Fruit fly (Drosophila melanogaster) whole organism, embryonic: ENCODE measurements around the gene eIF3d1.

Experiments used
- Aef1 ChIP-seq: fragments of 200-800 bp; sonication (Bioruptor generic); IDR thresholded peaks from 3 replicates; pipeline ENCODE4 v1.3.6; 2022; ENCODE audit warnings: missing biosample characterization, missing genetic modification characterization
- BtbVII ChIP-seq: fragments of 200-800 bp; sonication (Bioruptor generic); optimal IDR thresholded peaks from 3 replicates; lab custom pipeline; 2017; ENCODE audit warnings: missing biosample characterization, mild to moderate bottlenecking, missing genetic modification characterization
- CG10366 ChIP-seq: fragments of 200-800 bp; sonication (Bioruptor generic); IDR thresholded peaks from 2 replicates; pipeline ENCODE4 v1.3.6; 2022; ENCODE audit warnings: missing biosample characterization, missing genetic modification characterization
- CG11696 ChIP-seq: fragments of 200-800 bp; sonication (Bioruptor generic); IDR thresholded peaks from 2 replicates; pipeline ENCODE4 v1.3.6; 2022; ENCODE audit warnings: missing biosample characterization, missing genetic modification characterization
- CG11723 ChIP-seq: fragments of 200-800 bp; sonication (Bioruptor generic); optimal IDR thresholded peaks from 2 replicates; lab custom pipeline; 2017; ENCODE audit warnings: missing biosample characterization, mild to moderate bottlenecking, missing genetic modification characterization
- CG12155 ChIP-seq: fragments of 200-800 bp; sonication (Bioruptor generic); optimal IDR thresholded peaks from 3 replicates; lab custom pipeline; 2016; ENCODE audit warnings: missing biosample characterization, missing genetic modification characterization
- CG14667 ChIP-seq: fragments of 200-800 bp; sonication (Bioruptor generic); IDR thresholded peaks from 2 replicates; pipeline ENCODE4 v1.3.6; 2022; ENCODE audit warnings: missing biosample characterization, missing genetic modification characterization
- CG16813 ChIP-seq: fragments of 200-800 bp; sonication (Bioruptor generic); IDR thresholded peaks from 3 replicates; pipeline ENCODE4 v1.3.6; 2022; ENCODE audit warnings: missing biosample characterization, missing genetic modification characterization; ENCODE audit not compliant: partially characterized antibody
- CG30403 ChIP-seq: fragments of 200-800 bp; sonication (Bioruptor generic); optimal IDR thresholded peaks from 3 replicates; lab custom pipeline; 2016; ENCODE audit warnings: missing biosample characterization, missing genetic modification characterization
- CG32767 ChIP-seq: fragments of 200-800 bp; sonication (Bioruptor generic); IDR thresholded peaks from 2 replicates; pipeline ENCODE4 v1.3.6; 2022; ENCODE audit warnings: missing biosample characterization, missing genetic modification characterization
- CG32772 ChIP-seq: fragments of 200-800 bp; sonication (Bioruptor generic); IDR thresholded peaks from 2 replicates; pipeline ENCODE4 v1.3.6; 2022; ENCODE audit warnings: missing biosample characterization, missing genetic modification characterization
- CG33557 ChIP-seq: fragments of 200-800 bp; sonication (Bioruptor generic); optimal IDR thresholded peaks from 2 replicates; lab custom pipeline; 2019; ENCODE audit warnings: missing biosample characterization, mild to moderate bottlenecking, missing genetic modification characterization, moderate library complexity
- CG4730 ChIP-seq: fragments of 200-800 bp; sonication (Bioruptor generic); IDR thresholded peaks from 2 replicates; pipeline ENCODE4 v1.3.6; 2022; ENCODE audit warnings: missing biosample characterization, missing genetic modification characterization
- CG8290 ChIP-seq, 3 experiments: fragments of 200-800 bp; sonication (Bioruptor generic); optimal IDR thresholded peaks; 2 replicates each; lab custom pipeline; 2016 to 2019; ENCODE audit warnings: missing biosample characterization in 3 of 3, missing genetic modification characterization in 3 of 3, mild to moderate bottlenecking in 2 of 3, moderate library complexity in 1 of 3
- CG8388 ChIP-seq: fragments of 200-800 bp; sonication (Bioruptor generic); optimal IDR thresholded peaks from 2 replicates; lab custom pipeline; 2019; ENCODE audit warnings: missing biosample characterization, mild to moderate bottlenecking, missing genetic modification characterization, moderate library complexity
- CG9437 ChIP-seq: fragments of 200-800 bp; sonication (Bioruptor generic); optimal IDR thresholded peaks from 2 replicates; lab custom pipeline; 2018; ENCODE audit warnings: missing biosample characterization, mild to moderate bottlenecking, missing genetic modification characterization
- CG9817 ChIP-seq: fragments of 200-800 bp; sonication (Bioruptor generic); optimal IDR thresholded peaks from 2 replicates; lab custom pipeline; 2018; ENCODE audit warnings: missing biosample characterization, mild to moderate bottlenecking, missing genetic modification characterization, moderate library complexity
- CG9932 ChIP-seq: fragments of 200-800 bp; sonication (Bioruptor generic); IDR thresholded peaks from 2 replicates; pipeline ENCODE4 v1.3.6; 2022; ENCODE audit warnings: missing biosample characterization, missing genetic modification characterization
- Dip3 ChIP-seq: fragments of 200-800 bp; sonication (Bioruptor generic); optimal IDR thresholded peaks from 3 replicates; lab custom pipeline; 2016; ENCODE audit warnings: missing biosample characterization, missing genetic modification characterization
- Dll ChIP-seq: fragments of 200-800 bp; sonication (Bioruptor generic); IDR thresholded peaks from 4 replicates; pipeline ENCODE4 v1.3.6; 2022; ENCODE audit warnings: missing biosample characterization, missing genetic modification characterization; ENCODE audit not compliant: partially characterized antibody
- Dp ChIP-seq: fragments of 200-800 bp; sonication (Bioruptor generic); optimal IDR thresholded peaks from 2 replicates; lab custom pipeline; 2018; ENCODE audit warnings: missing biosample characterization, mild to moderate bottlenecking, missing genetic modification characterization, moderate library complexity
- ERR ChIP-seq: fragments of 200-800 bp; sonication (Bioruptor generic); optimal IDR thresholded peaks from 2 replicates; lab custom pipeline; 2016; ENCODE audit warnings: missing biosample characterization, missing genetic modification characterization
- Hr3 ChIP-seq: fragments of 200-800 bp; sonication (Bioruptor generic); optimal IDR thresholded peaks from 3 replicates; lab custom pipeline; 2016; ENCODE audit warnings: missing biosample characterization, missing genetic modification characterization
- Jarid2 ChIP-seq: fragments of 200-800 bp; sonication (Bioruptor generic); optimal IDR thresholded peaks from 3 replicates; lab custom pipeline; 2017; ENCODE audit warnings: mild to moderate bottlenecking, missing biosample characterization, missing genetic modification reagents, missing genetic modification characterization
- MBD-R2 ChIP-seq: fragments of 200-800 bp; sonication (Bioruptor generic); IDR thresholded peaks from 2 replicates; pipeline ENCODE4 v1.3.6; 2022; ENCODE audit warnings: missing biosample characterization, missing genetic modification characterization
- NC2β ChIP-seq: fragments of 200-800 bp; sonication (Bioruptor generic); optimal IDR thresholded peaks from 2 replicates; lab custom pipeline; 2016; ENCODE audit warnings: missing biosample characterization, missing genetic modification characterization
- Pdp1 ChIP-seq, 2 experiments: fragments of 200-800 bp; sonication (Bioruptor generic); optimal IDR thresholded peaks; 3 replicates each; lab custom pipeline; 2016; ENCODE audit warnings: missing biosample characterization in 2 of 2, missing genetic modification characterization in 2 of 2, mild to moderate bottlenecking in 1 of 2, moderate library complexity in 1 of 2
- Ptx1 ChIP-seq: fragments of 200-800 bp; sonication (Bioruptor generic); IDR thresholded peaks from 2 replicates; pipeline ENCODE4 v1.3.6; 2022; ENCODE audit warnings: missing biosample characterization, missing genetic modification characterization
- Ravus ChIP-seq: fragments of 200-800 bp; sonication (Bioruptor generic); IDR thresholded peaks from 2 replicates; pipeline ENCODE4 v1.3.6; 2022; ENCODE audit warnings: missing biosample characterization, missing genetic modification characterization
- Six4 ChIP-seq: fragments of 200-800 bp; sonication (Bioruptor generic); optimal IDR thresholded peaks from 2 replicates; lab custom pipeline; 2016; ENCODE audit warnings: missing biosample characterization, missing genetic modification characterization
- Sox100B ChIP-seq: fragments of 200-800 bp; sonication (Bioruptor generic); optimal IDR thresholded peaks from 3 replicates; lab custom pipeline; 2018; ENCODE audit warnings: missing biosample characterization, mild to moderate bottlenecking, missing genetic modification characterization
- Sry-β ChIP-seq: fragments of 200-800 bp; sonication (Bioruptor generic); optimal IDR thresholded peaks from 2 replicates; lab custom pipeline; 2018; ENCODE audit warnings: missing biosample characterization, mild to moderate bottlenecking, missing genetic modification characterization, moderate library complexity
- br ChIP-seq: fragments of >200 bp; optimal IDR thresholded peaks from 2 replicates; lab custom pipeline; 2017
- bsh ChIP-seq, 2 experiments: fragments of 200-800 bp; sonication (Bioruptor generic); optimal IDR thresholded peaks; 2 replicates each; lab custom pipeline; 2017 to 2018; ENCODE audit warnings: mild to moderate bottlenecking in 2 of 2, missing biosample characterization in 2 of 2, missing genetic modification characterization in 2 of 2, moderate library complexity in 1 of 2
- chinmo ChIP-seq: fragments of 200-800 bp; sonication (Bioruptor generic); IDR thresholded peaks from 4 replicates; pipeline ENCODE4 v1.3.6; 2022; ENCODE audit warnings: missing biosample characterization, missing genetic modification characterization; ENCODE audit not compliant: partially characterized antibody
- crp ChIP-seq, 2 experiments: fragments of 200-800 bp; sonication (Bioruptor generic); optimal IDR thresholded peaks; 2 replicates in 1 of 2; 3 replicates in 1 of 2; lab custom pipeline; 2017; ENCODE audit warnings: missing biosample characterization in 2 of 2, missing genetic modification characterization in 2 of 2, mild to moderate bottlenecking in 1 of 2, moderate library complexity in 1 of 2
- dpn ChIP-seq, 2 experiments: fragments of 200-800 bp; sonication (Bioruptor generic); optimal IDR thresholded peaks; 3 replicates each; lab custom pipeline; 2016; ENCODE audit warnings: missing biosample characterization in 2 of 2, missing genetic modification characterization in 2 of 2
- grau ChIP-seq: fragments of 200-800 bp; optimal IDR thresholded peaks from 3 replicates; lab custom pipeline; 2019; ENCODE audit warnings: missing biosample characterization, mild to moderate bottlenecking, missing genetic modification characterization, moderate library complexity
- gsb ChIP-seq: fragments of 200-800 bp; sonication (Bioruptor generic); IDR thresholded peaks from 2 replicates; pipeline ENCODE4 v1.3.6; 2022; ENCODE audit warnings: missing biosample characterization, missing genetic modification characterization
- gt ChIP-seq: fragments of 200-800 bp; sonication (Bioruptor generic); IDR thresholded peaks from 2 replicates; pipeline ENCODE4 v1.3.6; 2022; ENCODE audit warnings: missing biosample characterization, missing genetic modification characterization
- jigr1 ChIP-seq: fragments of 200-800 bp; sonication (Bioruptor generic); IDR thresholded peaks from 3 replicates; pipeline ENCODE4 v1.3.6; 2022; ENCODE audit warnings: missing biosample characterization, missing genetic modification characterization
- knrl ChIP-seq: fragments of 200-800 bp; sonication (Bioruptor generic); IDR thresholded peaks from 3 replicates; pipeline ENCODE4 v1.3.6; 2022; ENCODE audit warnings: missing biosample characterization, missing genetic modification characterization; ENCODE audit not compliant: partially characterized antibody
- lab ChIP-seq: fragments of 200-800 bp; sonication (Bioruptor generic); optimal IDR thresholded peaks from 3 replicates; lab custom pipeline; 2017; ENCODE audit warnings: missing biosample characterization, missing genetic modification characterization, mild to moderate bottlenecking, moderate library complexity, missing genetic modification reagents
- maf-S ChIP-seq: fragments of 200-800 bp; sonication (Bioruptor generic); optimal IDR thresholded peaks from 2 replicates; lab custom pipeline; 2016; ENCODE audit warnings: missing biosample characterization, missing genetic modification characterization
- nau ChIP-seq: fragments of 200-800 bp; sonication (Bioruptor generic); optimal IDR thresholded peaks from 3 replicates; lab custom pipeline; 2017; ENCODE audit warnings: missing biosample characterization, mild to moderate bottlenecking, missing genetic modification characterization, missing genetic modification reagents
- scrt ChIP-seq: fragments of 200-800 bp; sonication (Bioruptor generic); optimal IDR thresholded peaks from 2 replicates; lab custom pipeline; 2018; ENCODE audit warnings: missing biosample characterization, mild to moderate bottlenecking, missing genetic modification characterization, moderate library complexity
- seq ChIP-seq: fragments of 200-800 bp; sonication (Bioruptor generic); IDR thresholded peaks from 2 replicates; pipeline ENCODE4 v1.3.6; 2022; ENCODE audit warnings: missing biosample characterization, missing genetic modification characterization
- sna ChIP-seq: fragments of 200-800 bp; sonication (Bioruptor generic); IDR thresholded peaks from 2 replicates; pipeline ENCODE4 v1.3.6; 2022; ENCODE audit warnings: missing biosample characterization, missing genetic modification characterization; ENCODE audit not compliant: partially characterized antibody

Gene eIF3d1

DNA sequence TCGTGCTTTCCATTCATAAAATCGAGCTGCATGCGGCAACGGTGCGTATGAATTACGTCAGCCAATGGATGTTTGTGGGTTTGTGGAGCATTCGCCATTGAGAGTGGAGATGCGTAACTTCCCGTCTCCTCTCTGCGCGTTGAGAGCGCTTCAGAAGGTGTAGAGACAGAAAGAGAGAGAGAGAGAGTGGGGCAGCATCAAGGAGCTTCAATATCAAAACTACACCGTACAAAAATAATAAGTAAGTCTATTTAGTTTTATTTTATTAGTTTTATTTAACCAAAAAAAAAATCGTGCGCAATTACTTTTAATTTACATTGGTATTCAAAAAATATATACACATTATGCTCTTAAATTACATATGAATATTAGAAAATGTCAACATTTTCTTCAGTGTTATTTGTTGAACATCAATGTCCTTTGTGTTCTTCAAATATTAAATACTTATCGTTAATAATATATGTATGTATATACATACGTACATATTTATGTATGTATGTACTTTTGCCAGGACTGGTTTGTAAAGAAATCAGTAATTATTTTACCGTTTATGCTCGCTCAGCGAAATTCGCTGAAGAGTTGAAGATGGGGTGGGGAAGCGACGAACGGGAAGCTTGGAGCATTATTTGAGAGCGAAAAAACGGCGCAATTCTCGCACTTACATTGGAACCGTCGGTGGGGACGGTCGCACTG lies 43.0 kb downstream of the eIF3d1 start, which contains the start of gene CG10365 (continued):
- peak; percentile 67 for TF ChIP-seq seq (GFP tag; lab: Robert Waterston, UW)
- TF ChIP-seq dpn (GFP tag; optimal IDR thresholded peaks at IDR 0.05; lab: Kevin White, UChicago): peak in 1 of 2 experiments; percentile 86
- TF ChIP-seq CG9932 (GFP tag; lab: Robert Waterston, UW): peak; percentile 67
- peak; percentile 89; the same call in 3 of the 4 replicates for TF ChIP-seq chinmo
- TF ChIP-seq CG33557 (GFP tag; lab: Kevin White, UChicago): no peak
- TF ChIP-seq ERR (GFP tag; lab: Kevin White, UChicago): no peak
- peak; percentile 92 for TF ChIP-seq lab (GFP tag; lab: Kevin White, UChicago)
- no peak for TF ChIP-seq knrl (GFP tag; lab: Robert Waterston, UW)
- peak; percentile 81 for TF ChIP-seq scrt (GFP tag; lab: Kevin White, UChicago)
- no peak for TF ChIP-seq CG16813 (GFP tag; lab: Robert Waterston, UW)
- TF ChIP-seq CG30403 (GFP tag; lab: Kevin White, UChicago): peak; percentile 90
- peak; percentile 26 for TF ChIP-seq CG8290 (GFP tag; optimal IDR thresholded peaks at IDR 0.05; lab: Kevin White, UChicago)
- no peak for TF ChIP-seq CG8290 (tag; optimal IDR thresholded peaks at IDR 0.05; lab: Kevin White, UChicago)
- peak; percentile 80 for TF ChIP-seq CG9817 (tag; lab: Kevin White, UChicago)
- no peak for TF ChIP-seq jigr1 (GFP tag; lab: Robert Waterston, UW)
- TF ChIP-seq CG11723 (GFP tag; lab: Kevin White, UChicago): no peak
- TF ChIP-seq crp (GFP tag; optimal IDR thresholded peaks at IDR 0.05; lab: Kevin White, UChicago): peak in 1 of 2 experiments; percentile 46
- TF ChIP-seq Ravus (GFP tag; lab: Robert Waterston, UW): peak; percentile 76
- peak; percentile 83 for TF ChIP-seq nau
- TF ChIP-seq Ptx1 (GFP tag; lab: Robert Waterston, UW): peak; percentile 92
- TF ChIP-seq Aef1 (GFP tag; lab: Robert Waterston, UW): peak; percentile 78
- TF ChIP-seq CG10366: peak; percentile 83
- no peak for TF ChIP-seq Dp (GFP tag; lab: Kevin White, UChicago)
- TF ChIP-seq grau: peak; percentile 86
- TF ChIP-seq bsh (GFP tag; optimal IDR thresholded peaks at IDR 0.05; lab: Kevin White, UChicago): peak; percentile 16 to 77
- TF ChIP-seq sna (GFP tag; lab: Robert Waterston, UW): no peak
- peak; percentile 90 for TF ChIP-seq CG8388
- TF ChIP-seq CG14667: peak; percentile 62
- peak; percentile 70 for TF ChIP-seq CG11696
- TF ChIP-seq Sox100B (GFP tag; lab: Kevin White, UChicago): peak; percentile 93
- TF ChIP-seq Six4 (GFP tag; lab: Kevin White, UChicago): peak; percentile 49
- TF ChIP-seq Jarid2 (GFP tag; lab: Kevin White, UChicago): no peak
- TF ChIP-seq Sry-β (GFP tag; lab: Kevin White, UChicago): no peak
- peak; percentile 76 for TF ChIP-seq CG12155 (GFP tag; lab: Kevin White, UChicago)
- peak; percentile 35; the same call in 1 of the 2 replicates for TF ChIP-seq MBD-R2 (GFP tag; lab: Robert Waterston, UW)
- TF ChIP-seq br (lab: Kevin White, UChicago): no peak
- TF ChIP-seq CG32772: peak; percentile 85
- TF ChIP-seq CG32767: peak; percentile 88
- TF ChIP-seq CG4730: peak; percentile 68
- TF ChIP-seq Dip3 (GFP tag; lab: Kevin White, UChicago): no peak
- no peak for TF ChIP-seq NC2β
- TF ChIP-seq maf-S: no peak
- TF ChIP-seq gt (GFP tag; lab: Robert Waterston, UW): no peak
- TF ChIP-seq Pdp1 (GFP tag; optimal IDR thresholded peaks at IDR 0.05; lab: Kevin White, UChicago): peak in 1 of 2 experiments; percentile 96
- TF ChIP-seq BtbVII (GFP tag; lab: Kevin White, UChicago): peak; percentile 89
- TF ChIP-seq gsb (GFP tag; lab: Robert Waterston, UW): 0 out of 2 replicates have a peak, but pooled peaks have one; percentile 33
- TF ChIP-seq Hr3 (GFP tag; lab: Kevin White, UChicago): peak; percentile 84
- TF ChIP-seq Dll (GFP tag; lab: Robert Waterston, UW): no peak
- peak; percentile 87 for TF ChIP-seq CG9437 (GFP tag; lab: Kevin White, UChicago)
